Worm (Caenorhabditis elegans): ENCODE data around the gene vha-13.

- no peak for TF ChIP-seq tbx-11 (GFP tag; IDR thresholded peaks at IDR 0.05)
- TF ChIP-seq ama-1 (optimal IDR thresholded peaks at IDR 0.05) = no peak
- TF ChIP-seq ets-7 (tag; optimal IDR thresholded peaks at IDR 0.05) = no peak
- no peak for TF ChIP-seq aly-1 (tag; optimal IDR thresholded peaks at IDR 0.05)
- no peak for TF ChIP-seq F13C5.2 (tag; optimal IDR thresholded peaks at IDR 0.05)
- no peak for TF ChIP-seq pes-1 (GFP tag; IDR thresholded peaks at IDR 0.05)
- TF ChIP-seq sea-1 (GFP tag; conservative IDR thresholded peaks at IDR 0.05) = no peak
- no peak for TF ChIP-seq ceh-36 (tag; optimal IDR thresholded peaks at IDR 0.05)
- no peak for TF ChIP-seq hmg-4 (GFP tag; optimal IDR thresholded peaks at IDR 0.05)
These were observed 14.9 kb upstream of the vha-13 start, which contains the start of gene srm-6 for ce11 chrV:14336655-14337054.

Data from whole organism, early embryonic.